Worm (Caenorhabditis elegans): ENCODE measurements around the gene haao-1.

- TF ChIP-seq ztf-23 (GFP tag; IDR thresholded peaks at IDR 0.05), result no peak
- TF ChIP-seq flt-1 (GFP tag; IDR thresholded peaks at IDR 0.05), result no peak
- no peak for TF ChIP-seq T22C8.4 (GFP tag; IDR thresholded peaks at IDR 0.05)
- TF ChIP-seq ref-1 (GFP tag; conservative IDR thresholded peaks at IDR 0.05), result no peak
- TF ChIP-seq med-1 (GFP tag; optimal IDR thresholded peaks at IDR 0.05; ENCODE audit: insufficient read depth), result no peak
- no peak for TF ChIP-seq klf-2 (GFP tag; conservative IDR thresholded peaks at IDR 0.05)
- TF ChIP-seq tab-1 (GFP tag; IDR thresholded peaks at IDR 0.05), result no peak
- no peak for TF ChIP-seq ztf-29 (GFP tag; IDR thresholded peaks at IDR 0.05)
- TF ChIP-seq cog-1 (tag; optimal IDR thresholded peaks at IDR 0.05), result no peak
Observed at ce11 chrV:9499295-9499694, 5.4 kb upstream of the haao-1 start.

Data from whole organism, midembryonic.